Worm (Caenorhabditis elegans) whole organism, midembryonic: Measurements from ENCODE around the gene gnrr-4.

Source experiments
- T22C8.4 ChIP-seq: fragments of 200-800 bp; sonication (Bioruptor generic); IDR thresholded peaks from 2 replicates; pipeline ENCODE4 v1.3.6; 2022; ENCODE audit warnings: missing genetic modification characterization, missing compliant biosample characterization
- cog-1 ChIP-seq: sonication (generic microtip); optimal IDR thresholded peaks from 2 replicates; lab custom pipeline; 2016; ENCODE audit warnings: missing genetic modification characterization, missing compliant biosample characterization
- klf-2 ChIP-seq: fragments of 200-800 bp; sonication (Bioruptor generic); conservative IDR thresholded peaks from 2 replicates; pipeline ENCODE4 v1.3.6; 2022; ENCODE audit warnings: missing genetic modification reagents, missing genetic modification characterization, missing compliant biosample characterization
- ref-1 ChIP-seq: fragments of 200-800 bp; sonication (Bioruptor generic); conservative IDR thresholded peaks from 2 replicates; pipeline ENCODE4 v1.3.6; 2022; ENCODE audit warnings: missing genetic modification reagents, missing genetic modification characterization, missing compliant biosample characterization
- tab-1 ChIP-seq: fragments of 200-800 bp; sonication (Bioruptor generic); IDR thresholded peaks from 2 replicates; pipeline ENCODE4 v1.3.6; 2022; ENCODE audit warnings: missing genetic modification characterization, missing compliant biosample characterization
- ztf-29 ChIP-seq: fragments of 200-800 bp; sonication (Bioruptor generic); IDR thresholded peaks from 2 replicates; pipeline ENCODE4 v1.3.6; 2022; ENCODE audit warnings: missing genetic modification reagents, missing genetic modification characterization, missing compliant biosample characterization

- TF ChIP-seq tab-1 = no peak
- TF ChIP-seq klf-2 (GFP tag; lab: Robert Waterston, UW) = no peak
- TF ChIP-seq cog-1 (tag; lab: Kevin White, UChicago) = no peak
- TF ChIP-seq ztf-29 (GFP tag; lab: Robert Waterston, UW) = no peak
- no peak for TF ChIP-seq T22C8.4 (GFP tag; lab: Robert Waterston, UW)
- no peak for TF ChIP-seq ref-1
Measured at ce11 chrX:5753141-5753540, 10.0 kb upstream of the gnrr-4 start.
